Worm (Caenorhabditis elegans) whole organism, early embryonic: ENCODE data around the gene F42C5.3.

ENCODE experiments used
- B0310.2 ChIP-seq: sonication (generic microtip); optimal IDR thresholded peaks from 2 replicates; lab custom pipeline; 2016; ENCODE audit warnings: mild to moderate bottlenecking, missing genetic modification characterization, missing compliant biosample characterization
- F13C5.2 ChIP-seq: sonication (generic microtip); optimal IDR thresholded peaks from 2 replicates; lab custom pipeline; 2017; ENCODE audit warnings: mild to moderate bottlenecking, missing genetic modification characterization, inconsistent platforms, missing compliant biosample characterization
- aly-1 ChIP-seq: sonication (generic microtip); optimal IDR thresholded peaks from 2 replicates; lab custom pipeline; 2016; ENCODE audit warnings: missing genetic modification characterization, missing compliant biosample characterization
- ama-1 ChIP-seq: fragments of 150-350 bp; optimal IDR thresholded peaks from 2 replicates; lab custom pipeline; 2014
- ceh-13 ChIP-seq: fragments of 200-800 bp; sonication (Bioruptor generic); optimal IDR thresholded peaks from 2 replicates; lab custom pipeline; 2018; ENCODE audit warnings: mild to moderate bottlenecking, missing genetic modification characterization, missing compliant biosample characterization
- ceh-36 ChIP-seq: sonication (generic microtip); optimal IDR thresholded peaks from 2 replicates; lab custom pipeline; 2016; ENCODE audit warnings: missing genetic modification characterization, inconsistent platforms, missing compliant biosample characterization
- ets-7 ChIP-seq: sonication (generic microtip); optimal IDR thresholded peaks from 2 replicates; lab custom pipeline; 2016; ENCODE audit warnings: missing genotype, missing genetic modification characterization, missing compliant biosample characterization
- flt-1 ChIP-seq: fragments of 200-800 bp; sonication (Bioruptor generic); IDR thresholded peaks from 2 replicates; pipeline ENCODE4 v1.3.6; 2022; ENCODE audit warnings: missing genetic modification characterization, missing compliant biosample characterization
- hmbx-1 ChIP-seq: sonication (generic microtip); optimal IDR thresholded peaks from 2 replicates; lab custom pipeline; 2016; ENCODE audit warnings: mild to moderate bottlenecking, missing genetic modification characterization, missing compliant biosample characterization
- hmg-4 ChIP-seq: fragments of 200-800 bp; sonication (Bioruptor generic); optimal IDR thresholded peaks from 2 replicates; lab custom pipeline; 2018; ENCODE audit warnings: mild to moderate bottlenecking, missing genetic modification characterization, missing compliant biosample characterization
- hnd-1 ChIP-seq: sonication (generic microtip); optimal IDR thresholded peaks from 2 replicates; lab custom pipeline; 2016; ENCODE audit warnings: missing genetic modification characterization, missing compliant biosample characterization
- pes-1 ChIP-seq: fragments of 200-800 bp; sonication (Bioruptor generic); IDR thresholded peaks from 2 replicates; pipeline ENCODE4 v1.3.6; 2022; ENCODE audit warnings: missing genetic modification reagents, missing genetic modification characterization, missing compliant biosample characterization
- scrt-1 ChIP-seq: fragments of 200-800 bp; sonication (Bioruptor generic); IDR thresholded peaks from 2 replicates; pipeline ENCODE4 v1.3.6; 2022; ENCODE audit warnings: missing genetic modification characterization, missing compliant biosample characterization
- sea-1 ChIP-seq: fragments of 200-800 bp; sonication (Bioruptor generic); conservative IDR thresholded peaks from 2 replicates; pipeline ENCODE4 v1.3.6; 2022; ENCODE audit warnings: missing genetic modification characterization, missing compliant biosample characterization
- tbx-11 ChIP-seq: fragments of 200-800 bp; sonication (Bioruptor generic); IDR thresholded peaks from 2 replicates; pipeline ENCODE4 v1.3.6; 2022; ENCODE audit warnings: missing genetic modification characterization, missing compliant biosample characterization
- tbx-37 ChIP-seq: fragments of 200-800 bp; sonication (Bioruptor generic); conservative IDR thresholded peaks from 2 replicates; pipeline ENCODE4 v1.3.6; 2022; ENCODE audit warnings: missing genetic modification reagents, missing genetic modification characterization, missing compliant biosample characterization
- tra-4 ChIP-seq: sonication (generic microtip); optimal IDR thresholded peaks from 2 replicates; lab custom pipeline; 2017; ENCODE audit warnings: missing genetic modification characterization, missing compliant biosample characterization

Gene F42C5.3

ce11 chrIV:7319931-7320435, 32.6 kb upstream of the F42C5.3 start:
- TF ChIP-seq F13C5.2 (peak; percentile 45), ama-1 (lab: Kevin White, UChicago) (no peak), hnd-1 (tag; lab: Kevin White, UChicago) (no peak), aly-1 (tag; lab: Kevin White, UChicago) (peak; percentile 56), hmg-4 (GFP tag; lab: Kevin White, UChicago) (peak; percentile 29)

ce11 chrIV:7318900-7319299, 31.5 kb upstream of the F42C5.3 start:
- TF ChIP-seq aly-1 (tag; lab: Kevin White, UChicago): no peak
- TF ChIP-seq hnd-1 (tag; lab: Kevin White, UChicago): no peak
- no peak for TF ChIP-seq tbx-11
- TF ChIP-seq hmbx-1 (tag; lab: Kevin White, UChicago): no peak

ce11 chrIV:7317829-7318529, 30.6 kb upstream of the F42C5.3 start:
- no peak for TF ChIP-seq ceh-13 (GFP tag; lab: Kevin White, UChicago)
- TF ChIP-seq pes-1 (GFP tag; lab: Robert Waterston, UW): no peak
- no peak for TF ChIP-seq B0310.2 (tag; lab: Kevin White, UChicago)
- no peak for TF ChIP-seq aly-1 (tag; lab: Kevin White, UChicago)
- no peak for TF ChIP-seq hmbx-1 (tag; lab: Kevin White, UChicago)
- no peak for TF ChIP-seq hmg-4 (GFP tag; lab: Kevin White, UChicago)
- no peak for TF ChIP-seq scrt-1 (GFP tag; lab: Robert Waterston, UW)
- TF ChIP-seq hnd-1 (tag; lab: Kevin White, UChicago): no peak
- TF ChIP-seq F13C5.2: no peak
- TF ChIP-seq flt-1 (GFP tag; lab: Robert Waterston, UW): no peak
- TF ChIP-seq tra-4: no peak
- no peak for TF ChIP-seq ceh-36 (tag; lab: Kevin White, UChicago)
- no peak for TF ChIP-seq tbx-37 (GFP tag; lab: Robert Waterston, UW)

- peak; percentile 1 for TF ChIP-seq ama-1 (lab: Kevin White, UChicago)
- TF ChIP-seq hmbx-1 (tag; lab: Kevin White, UChicago): no peak
Observed at ce11 chrIV:7316613-7317153, 29.3 kb upstream of the F42C5.3 start, which contains the start of gene F42C5.9. Gene F42C5.9, minus strand, starts transcription at chrIV:7317103.

ce11 chrIV:7313962-7314361, 26.6 kb upstream of the F42C5.3 start:
- no peak for TF ChIP-seq hnd-1 (tag; lab: Kevin White, UChicago)
- no peak for TF ChIP-seq sea-1 (GFP tag; lab: Robert Waterston, UW)
- TF ChIP-seq flt-1 (GFP tag; lab: Robert Waterston, UW): no peak
- TF ChIP-seq ceh-36 (tag; lab: Kevin White, UChicago): no peak
- no peak for TF ChIP-seq tra-4
- TF ChIP-seq ceh-13 (GFP tag; lab: Kevin White, UChicago): no peak
- TF ChIP-seq pes-1 (GFP tag; lab: Robert Waterston, UW): no peak
- no peak for TF ChIP-seq hmbx-1 (tag; lab: Kevin White, UChicago)

- TF ChIP-seq scrt-1 (GFP tag; lab: Robert Waterston, UW): no peak
- TF ChIP-seq flt-1 (GFP tag; lab: Robert Waterston, UW): no peak
- no peak for TF ChIP-seq ets-7
- TF ChIP-seq hnd-1 (tag; lab: Kevin White, UChicago): no peak
- no peak for TF ChIP-seq B0310.2 (tag; lab: Kevin White, UChicago)
Observed at ce11 chrIV:7313397-7313910, 26.1 kb upstream of the F42C5.3 start, which contains the start of gene rps-8. Gene rps-8, minus strand, starts transcription at chrIV:7313860.

- no peak for TF ChIP-seq ama-1 (lab: Kevin White, UChicago)
- no peak for TF ChIP-seq B0310.2 (tag; lab: Kevin White, UChicago)
- TF ChIP-seq hnd-1 (tag; lab: Kevin White, UChicago): no peak
- no peak for TF ChIP-seq hmg-4 (GFP tag; lab: Kevin White, UChicago)
- no peak for TF ChIP-seq tra-4
- TF ChIP-seq sea-1 (GFP tag; lab: Robert Waterston, UW): no peak
- no peak for TF ChIP-seq aly-1 (tag; lab: Kevin White, UChicago)
Observed at ce11 chrIV:7312620-7313194, 25.3 kb upstream of the F42C5.3 start.

ce11 chrIV:7310842-7311241, 23.5 kb upstream of the F42C5.3 start:
- TF ChIP-seq hnd-1 (tag; lab: Kevin White, UChicago) (no peak), sea-1 (GFP tag; lab: Robert Waterston, UW) (no peak), tra-4 (no peak), tbx-37 (GFP tag; lab: Robert Waterston, UW) (no peak), aly-1 (tag; lab: Kevin White, UChicago) (no peak), B0310.2 (tag; lab: Kevin White, UChicago) (no peak), ceh-36 (tag; lab: Kevin White, UChicago) (no peak), pes-1 (GFP tag; lab: Robert Waterston, UW) (no peak), tbx-11 (no peak), hmbx-1 (tag; lab: Kevin White, UChicago) (no peak)
